Worm (Caenorhabditis elegans): ENCODE results near the gene zhit-1.

DNA sequence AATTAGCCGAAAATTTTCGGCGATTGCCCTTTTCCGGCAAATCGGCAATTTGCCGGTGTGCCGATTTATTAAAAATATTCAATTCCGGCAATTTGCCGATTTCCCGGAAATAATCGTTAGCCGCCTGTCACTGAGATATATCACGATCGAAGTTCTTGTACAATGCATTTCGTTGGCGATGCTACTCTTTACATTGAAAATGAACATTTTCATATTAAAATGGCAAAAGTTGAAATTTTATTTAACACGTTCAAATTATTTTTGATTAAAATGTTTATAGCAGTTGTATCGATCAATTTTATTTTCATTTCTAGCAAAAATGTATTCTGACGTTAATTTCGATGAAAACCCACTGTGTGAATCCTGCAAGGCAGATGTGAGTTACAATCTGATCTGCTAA, 18.4 kb upstream of the zhit-1 start, which contains the start of gene M03E7.3:
- TF ChIP-seq ref-1 (GFP tag; conservative IDR thresholded peaks at IDR 0.05) = no peak
- TF ChIP-seq med-1 (GFP tag; optimal IDR thresholded peaks at IDR 0.05; ENCODE audit: insufficient read depth) = no peak
- no peak for TF ChIP-seq flt-1 (GFP tag; IDR thresholded peaks at IDR 0.05)
- TF ChIP-seq ztf-29 (GFP tag; IDR thresholded peaks at IDR 0.05) = no peak
- TF ChIP-seq T22C8.4 (GFP tag; IDR thresholded peaks at IDR 0.05) = no peak
